Worm (Caenorhabditis elegans) whole organism, L2 larva: ENCODE measurements around the gene srg-48.
A peak's percentile ranks its signal among the peaks of the same experiment; 100 is the strongest.

Experiments used
- C34F6.9 ChIP-seq: fragments of 150-350 bp; optimal IDR thresholded peaks from 2 replicates; lab custom pipeline; 2014; ENCODE audit warnings: missing biosample characterization, missing genetic modification characterization
- F13H6.1 ChIP-seq: sonication (generic microtip); optimal IDR thresholded peaks from 2 replicates; lab custom pipeline; 2016; ENCODE audit warnings: missing genetic modification characterization, missing compliant biosample characterization
- R02D3.7 ChIP-seq: fragments of 150-350 bp; optimal IDR thresholded peaks from 2 replicates; lab custom pipeline; 2014; ENCODE audit warnings: missing biosample characterization, missing genetic modification characterization
- Y55F3AM.14 ChIP-seq: fragments of 200-800 bp; sonication (Bioruptor generic); optimal IDR thresholded peaks from 2 replicates; lab custom pipeline; 2018; ENCODE audit warnings: mild to moderate bottlenecking, missing genetic modification characterization, missing compliant biosample characterization
- ZK546.5 ChIP-seq: sonication (generic microtip); optimal IDR thresholded peaks from 2 replicates; lab custom pipeline; 2017; ENCODE audit warnings: missing biosample characterization, missing genetic modification characterization
- alr-1 ChIP-seq: fragments of 150-350 bp; optimal IDR thresholded peaks from 2 replicates; lab custom pipeline; 2014; ENCODE audit warnings: missing biosample characterization, missing genetic modification characterization
- aly-2 ChIP-seq: fragments of 150-350 bp; optimal IDR thresholded peaks from 2 replicates; lab custom pipeline; 2014; ENCODE audit warnings: missing biosample characterization, missing genetic modification characterization
- ama-1 ChIP-seq: fragments of 150-350 bp; optimal IDR thresholded peaks from 2 replicates; lab custom pipeline; 2018; ENCODE audit warnings: inconsistent platforms
- blmp-1 ChIP-seq: sonication (generic microtip); optimal IDR thresholded peaks from 2 replicates; lab custom pipeline; 2017; ENCODE audit warnings: missing genetic modification characterization, mild to moderate bottlenecking, missing compliant biosample characterization, antibody characterized with exemption, moderate library complexity; ENCODE audit not compliant: insufficient read depth
- ceh-16 ChIP-seq: fragments of 150-350 bp; optimal IDR thresholded peaks from 2 replicates; lab custom pipeline; 2014; ENCODE audit warnings: missing biosample characterization, missing genetic modification characterization
- ceh-82 ChIP-seq: fragments of 150-350 bp; optimal IDR thresholded peaks from 2 replicates; lab custom pipeline; 2014; ENCODE audit warnings: missing biosample characterization, missing genetic modification characterization
- crh-2 ChIP-seq: sonication (generic microtip); optimal IDR thresholded peaks from 2 replicates; lab custom pipeline; 2017; ENCODE audit warnings: missing biosample characterization, missing genetic modification characterization
- dmd-4 ChIP-seq: sonication (generic microtip); optimal IDR thresholded peaks from 2 replicates; lab custom pipeline; 2017; ENCODE audit warnings: missing biosample characterization, missing genetic modification characterization
- egl-27 ChIP-seq: sonication (generic microtip); optimal IDR thresholded peaks from 3 replicates; lab custom pipeline; 2017; ENCODE audit warnings: missing biosample characterization, missing genetic modification reagents, missing genetic modification characterization
- elt-1 ChIP-seq: fragments of 150-350 bp; optimal IDR thresholded peaks from 2 replicates; lab custom pipeline; 2014; ENCODE audit warnings: missing biosample characterization, missing genetic modification characterization
- elt-3 ChIP-seq: sonication (generic microtip); optimal IDR thresholded peaks from 2 replicates; lab custom pipeline; 2017; ENCODE audit warnings: missing biosample characterization, missing genetic modification characterization
- fos-1 ChIP-seq: fragments of 150-350 bp; optimal IDR thresholded peaks from 2 replicates; lab custom pipeline; 2014; ENCODE audit warnings: missing biosample characterization, missing genetic modification characterization
- gmeb-1 ChIP-seq: fragments of 150-350 bp; optimal IDR thresholded peaks from 2 replicates; lab custom pipeline; 2014; ENCODE audit warnings: missing biosample characterization, missing genetic modification characterization
- lin-11 ChIP-seq: fragments of 150-350 bp; sonication (generic microtip); optimal IDR thresholded peaks from 2 replicates; lab custom pipeline; 2014; ENCODE audit warnings: missing biosample characterization, missing genetic modification characterization, inconsistent platforms, mixed read lengths
- lin-13 ChIP-seq: fragments of 150-350 bp; optimal IDR thresholded peaks from 2 replicates; lab custom pipeline; 2014; ENCODE audit warnings: missing biosample characterization, missing genetic modification reagents, missing genetic modification characterization
- lin-39 ChIP-seq: fragments of 150-350 bp; optimal IDR thresholded peaks from 2 replicates; lab custom pipeline; 2014; ENCODE audit warnings: missing biosample characterization, missing genetic modification reagents, missing genetic modification characterization
- lsy-2 ChIP-seq, 2 experiments: fragments of 150-350 bp in 1 of 2; sonication (generic microtip) in 1 of 2; optimal IDR thresholded peaks; 2 replicates each; lab custom pipeline; 2014 to 2017; ENCODE audit warnings: missing biosample characterization in 2 of 2, missing genetic modification characterization in 2 of 2
- mab-5 ChIP-seq: fragments of 150-350 bp; optimal IDR thresholded peaks from 2 replicates; lab custom pipeline; 2014; ENCODE audit warnings: missing biosample characterization, missing genetic modification characterization
- mbf-1 ChIP-seq: sonication (generic microtip); optimal IDR thresholded peaks from 2 replicates; lab custom pipeline; 2017; ENCODE audit warnings: missing biosample characterization, missing genetic modification characterization
- mdl-1 ChIP-seq, 2 experiments: fragments of 150-350 bp in 1 of 2; sonication (generic microtip) in 1 of 2; optimal IDR thresholded peaks; 2 replicates each; lab custom pipeline; 2017; ENCODE audit warnings: missing biosample characterization in 2 of 2, missing genetic modification characterization in 2 of 2
- nhr-10 ChIP-seq: sonication (generic microtip); optimal IDR thresholded peaks from 2 replicates; lab custom pipeline; 2017; ENCODE audit warnings: missing biosample characterization, missing genetic modification characterization
- nhr-11 ChIP-seq: fragments of 150-350 bp; optimal IDR thresholded peaks from 2 replicates; lab custom pipeline; 2014; ENCODE audit warnings: missing biosample characterization, missing genetic modification characterization
- nhr-12 ChIP-seq: fragments of 150-350 bp; optimal IDR thresholded peaks from 2 replicates; lab custom pipeline; 2014; ENCODE audit warnings: missing biosample characterization, missing genetic modification characterization
- nhr-129 ChIP-seq: fragments of 150-350 bp; optimal IDR thresholded peaks from 2 replicates; lab custom pipeline; 2014; ENCODE audit warnings: missing biosample characterization, missing genetic modification characterization
- nhr-21 ChIP-seq: fragments of 150-350 bp; optimal IDR thresholded peaks from 2 replicates; lab custom pipeline; 2014; ENCODE audit warnings: missing biosample characterization, missing genetic modification characterization
- nhr-23 ChIP-seq: fragments of 150-350 bp; optimal IDR thresholded peaks from 2 replicates; lab custom pipeline; 2014; ENCODE audit warnings: missing biosample characterization, missing genetic modification reagents, missing genetic modification characterization
- nhr-237 ChIP-seq: fragments of 150-350 bp; optimal IDR thresholded peaks from 2 replicates; lab custom pipeline; 2014; ENCODE audit warnings: missing biosample characterization, missing genetic modification characterization
- nhr-25 ChIP-seq: fragments of 150-350 bp; sonication (generic microtip); optimal IDR thresholded peaks from 3 replicates; lab custom pipeline; 2014; ENCODE audit warnings: missing biosample characterization, missing genetic modification characterization
- nhr-6 ChIP-seq: fragments of 150-350 bp; optimal IDR thresholded peaks from 2 replicates; lab custom pipeline; 2014; ENCODE audit warnings: missing biosample characterization, missing genetic modification characterization
- nhr-77 ChIP-seq: fragments of 150-350 bp; optimal IDR thresholded peaks from 2 replicates; lab custom pipeline; 2014; ENCODE audit warnings: missing biosample characterization, missing genetic modification characterization
- peb-1 ChIP-seq: fragments of 150-350 bp; optimal IDR thresholded peaks from 2 replicates; lab custom pipeline; 2014; ENCODE audit warnings: missing biosample characterization, missing genetic modification characterization
- sem-4 ChIP-seq: fragments of 150-350 bp; optimal IDR thresholded peaks from 2 replicates; lab custom pipeline; 2014; ENCODE audit warnings: missing biosample characterization, missing genetic modification reagents, missing genetic modification characterization
- skn-1 ChIP-seq: sonication (generic microtip); optimal IDR thresholded peaks from 2 replicates; lab custom pipeline; 2017; ENCODE audit warnings: missing biosample characterization, missing genetic modification characterization
- sma-3 ChIP-seq: sonication (generic microtip); optimal IDR thresholded peaks from 2 replicates; lab custom pipeline; 2016; ENCODE audit warnings: missing genetic modification reagents, missing genetic modification characterization, missing compliant biosample characterization
- sma-9 ChIP-seq, 2 experiments: fragments of 150-350 bp in 1 of 2; sonication (generic microtip) in 1 of 2; optimal IDR thresholded peaks; 2 replicates each; lab custom pipeline; 2014 to 2016; ENCODE audit warnings: missing genetic modification characterization in 2 of 2, mild to moderate bottlenecking in 1 of 2, missing biosample characterization in 1 of 2, missing compliant biosample characterization in 1 of 2, missing genetic modification reagents in 1 of 2, moderate library complexity in 1 of 2
- snpc-4 ChIP-seq: fragments of 150-350 bp; optimal IDR thresholded peaks from 2 replicates; lab custom pipeline; 2014; ENCODE audit warnings: missing biosample characterization, missing genetic modification characterization
- unc-39 ChIP-seq: fragments of 150-350 bp; optimal IDR thresholded peaks from 2 replicates; lab custom pipeline; 2014; ENCODE audit warnings: missing biosample characterization, missing genetic modification characterization
- unc-55 ChIP-seq: fragments of 150-350 bp; sonication (generic microtip); optimal IDR thresholded peaks from 3 replicates; lab custom pipeline; 2014; ENCODE audit warnings: missing biosample characterization, missing genetic modification reagents, missing genetic modification characterization
- unc-62 ChIP-seq: fragments of 150-350 bp; optimal IDR thresholded peaks from 2 replicates; lab custom pipeline; 2014; ENCODE audit warnings: missing biosample characterization, missing genetic modification reagents, missing genetic modification characterization
- zag-1 ChIP-seq: fragments of 150-350 bp; optimal IDR thresholded peaks from 2 replicates; lab custom pipeline; 2014; ENCODE audit warnings: missing biosample characterization, missing genetic modification characterization
- ztf-1 ChIP-seq: fragments of 200-800 bp; sonication (Bioruptor generic); conservative IDR thresholded peaks from 2 replicates; pipeline ENCODE4 v1.3.6; 2022; ENCODE audit warnings: missing genetic modification characterization, missing compliant biosample characterization
- ztf-11 ChIP-seq: sonication (generic microtip); optimal IDR thresholded peaks from 2 replicates; lab custom pipeline; 2017; ENCODE audit warnings: missing biosample characterization, missing genetic modification characterization
- ztf-4 ChIP-seq: fragments of 150-350 bp; optimal IDR thresholded peaks from 2 replicates; lab custom pipeline; 2014; ENCODE audit warnings: missing biosample characterization, missing genetic modification characterization

srg-48 gene

DNA sequence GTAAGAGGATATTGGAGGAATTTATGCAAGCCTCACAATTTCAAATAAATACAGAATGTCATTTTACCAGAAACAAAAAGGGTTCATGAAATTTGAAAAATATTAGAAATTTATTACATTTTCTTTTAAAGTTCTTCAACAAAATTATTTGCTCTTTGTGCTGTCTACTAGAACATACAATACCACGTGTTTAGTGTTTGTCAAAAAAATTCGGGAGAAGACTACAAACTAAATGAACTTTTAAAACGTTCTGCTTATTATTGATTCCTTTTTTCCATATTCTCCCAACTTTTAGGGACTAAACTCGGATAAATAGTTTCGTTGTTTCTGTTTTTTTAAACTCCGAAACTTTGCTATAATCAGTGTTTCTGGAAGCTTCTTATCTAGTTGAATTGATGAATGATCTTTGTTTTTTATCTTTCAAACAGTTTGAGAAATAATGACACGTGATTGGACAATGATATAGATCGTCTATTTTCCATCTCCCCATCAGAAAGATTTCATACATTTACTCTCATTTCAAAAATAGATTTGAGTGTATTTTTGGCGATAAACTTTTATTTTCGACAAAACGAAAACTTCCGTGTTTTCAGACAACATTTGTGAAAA, 23.5 kb upstream of the srg-48 start:
- TF ChIP-seq nhr-237 = no peak
- peak; percentile 54 for TF ChIP-seq sma-3 (GFP tag; lab: Kevin White, UChicago)
- no peak for TF ChIP-seq mbf-1 (tag; lab: Kevin White, UChicago)
- peak; percentile 27 for TF ChIP-seq blmp-1 (tag; lab: Kevin White, UChicago)
- no peak for TF ChIP-seq unc-55
- TF ChIP-seq crh-2 (tag; lab: Kevin White, UChicago) = peak; percentile 35
- TF ChIP-seq sma-9 (GFP tag; optimal IDR thresholded peaks at IDR 0.05; lab: Kevin White, UChicago) = peak; percentile 6
- TF ChIP-seq sma-9 (tag; optimal IDR thresholded peaks at IDR 0.05; lab: Kevin White, UChicago) = no peak
- peak; percentile 46 for TF ChIP-seq nhr-25 (tag; lab: Kevin White, UChicago)
- TF ChIP-seq gmeb-1 (tag; lab: Kevin White, UChicago) = peak; percentile 4
- no peak for TF ChIP-seq skn-1 (tag; lab: Kevin White, UChicago)
- peak in 1 of 2 experiments; percentile 24 for TF ChIP-seq lsy-2 (tag; optimal IDR thresholded peaks at IDR 0.05; lab: Kevin White, UChicago)
- TF ChIP-seq mab-5 (tag; lab: Kevin White, UChicago) = no peak
- no peak for TF ChIP-seq elt-3
- TF ChIP-seq nhr-6 (tag; lab: Kevin White, UChicago) = no peak
- no peak for TF ChIP-seq lin-39 (tag; lab: Kevin White, UChicago)
- peak; percentile 13 for TF ChIP-seq nhr-21 (tag; lab: Kevin White, UChicago)
- no peak for TF ChIP-seq nhr-11 (tag; lab: Kevin White, UChicago)
- no peak for TF ChIP-seq ceh-16
- TF ChIP-seq, all 48 proteins: peak for 8

DNA sequence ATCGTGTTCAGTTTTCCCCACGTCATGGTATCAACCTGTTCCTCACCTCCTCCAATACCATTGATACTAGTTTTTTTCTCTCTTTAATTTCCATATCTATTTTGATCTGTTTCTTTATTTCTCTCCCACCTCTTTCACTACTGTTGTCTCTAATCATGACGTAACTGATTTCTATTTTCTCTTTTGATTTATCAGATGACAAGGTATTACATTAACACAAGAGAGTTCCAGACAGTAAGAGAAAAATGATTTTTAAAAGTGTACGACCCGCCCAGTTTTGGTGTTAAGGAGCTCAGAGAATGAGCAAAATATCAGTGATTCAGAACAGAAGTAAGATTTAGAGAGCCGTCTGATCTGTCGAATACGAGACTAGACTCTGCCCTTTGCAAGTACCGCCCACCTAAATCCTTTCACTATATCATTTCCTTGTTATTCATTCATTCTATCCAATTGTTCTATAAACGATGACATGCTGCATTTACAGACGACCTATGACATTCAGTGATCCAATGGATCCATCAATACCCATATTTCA, 22.5 kb upstream of the srg-48 start, which contains the start of gene nhr-105:
Gene nhr-105, plus strand, starts transcription at position 485 of the 535 bp plus-strand sequence.
- TF ChIP-seq lin-11 (tag; lab: Kevin White, UChicago) (no peak), aly-2 (tag; lab: Kevin White, UChicago) (no peak), mbf-1 (tag; lab: Kevin White, UChicago) (no peak), dmd-4 (no peak), lin-13 (peak; percentile 45), elt-1 (tag; lab: Kevin White, UChicago) (no peak), sma-9 (GFP tag; optimal IDR thresholded peaks at IDR 0.05; lab: Kevin White, UChicago) (peak; percentile 32), sma-9 (tag; optimal IDR thresholded peaks at IDR 0.05; lab: Kevin White, UChicago) (peak; percentile 3), ZK546.5 (no peak), lin-39 (tag; lab: Kevin White, UChicago) (no peak), sem-4 (tag; lab: Kevin White, UChicago) (peak; percentile 38), mab-5 (tag; lab: Kevin White, UChicago) (no peak), nhr-12 (tag; lab: Kevin White, UChicago) (no peak), nhr-25 (tag; lab: Kevin White, UChicago) (peak; percentile 95), blmp-1 (tag; lab: Kevin White, UChicago) (peak; percentile 85), nhr-10 (tag; lab: Kevin White, UChicago) (no peak), alr-1 (tag; lab: Kevin White, UChicago) (no peak), mdl-1 (tag; optimal IDR thresholded peaks at IDR 0.05; lab: Kevin White, UChicago) (no peak), peb-1 (tag; lab: Kevin White, UChicago) (no peak), nhr-23 (tag; lab: Kevin White, UChicago) (no peak), nhr-11 (tag; lab: Kevin White, UChicago) (no peak), Y55F3AM.14 (peak; percentile 49), elt-3 (no peak), ceh-16 (no peak), ztf-4 (tag; lab: Kevin White, UChicago) (peak; percentile 71), sma-3 (GFP tag; lab: Kevin White, UChicago) (peak; percentile 76), ztf-11 (tag; lab: Kevin White, UChicago) (no peak), egl-27 (tag; lab: Kevin White, UChicago) (peak; percentile 65), unc-39 (no peak), nhr-237 (no peak), zag-1 (tag; lab: Kevin White, UChicago) (no peak), fos-1 (tag; lab: Kevin White, UChicago) (peak; percentile 65), ztf-1 (GFP tag; lab: Robert Waterston, UW) (no peak), R02D3.7 (tag; lab: Kevin White, UChicago) (no peak), lsy-2 (tag; optimal IDR thresholded peaks at IDR 0.05; lab: Kevin White, UChicago) (peak in 1 of 2 experiments; percentile 69), nhr-77 (tag; lab: Kevin White, UChicago) (no peak), gmeb-1 (tag; lab: Kevin White, UChicago) (peak; percentile 61), ama-1 (lab: Kevin White, UChicago) (no peak), snpc-4 (tag; lab: Kevin White, UChicago) (peak; percentile 1), ceh-82 (tag; lab: Kevin White, UChicago) (no peak), nhr-6 (tag; lab: Kevin White, UChicago) (no peak), C34F6.9 (tag; lab: Kevin White, UChicago) (no peak), crh-2 (tag; lab: Kevin White, UChicago) (peak; percentile 93), nhr-21 (tag; lab: Kevin White, UChicago) (peak; percentile 72), F13H6.1 (tag; lab: Kevin White, UChicago) (peak; percentile 71), unc-55 (no peak), unc-62 (GFP tag; lab: Kevin White, UChicago) (no peak), skn-1 (tag; lab: Kevin White, UChicago) (no peak), nhr-129 (peak; percentile 77)
